Worm (Caenorhabditis elegans) whole organism, L1 larva: Measurements from ENCODE around the gene W09G12.6.

Experiments
- ama-1 ChIP-seq: fragments of 150-350 bp; optimal IDR thresholded peaks from 2 replicates; lab custom pipeline; 2014
- ces-1 ChIP-seq: fragments of 150-350 bp; optimal IDR thresholded peaks from 2 replicates; lab custom pipeline; 2014; ENCODE audit warnings: missing biosample characterization, missing genetic modification reagents, missing genetic modification characterization
- ets-5 ChIP-seq: fragments of 200-800 bp; sonication (Bioruptor generic); IDR thresholded peaks from 2 replicates; pipeline ENCODE4 v1.3.6; 2022; ENCODE audit warnings: missing genetic modification characterization, missing compliant biosample characterization
- nhr-11 ChIP-seq: fragments of 150-350 bp; optimal IDR thresholded peaks from 2 replicates; lab custom pipeline; 2014; ENCODE audit warnings: missing biosample characterization, missing genetic modification characterization
- nhr-76 ChIP-seq: sonication (generic microtip); optimal IDR thresholded peaks from 2 replicates; lab custom pipeline; 2017; ENCODE audit warnings: missing biosample characterization, missing genetic modification characterization
- nhr-90 ChIP-seq: sonication (generic microtip); optimal IDR thresholded peaks from 2 replicates; lab custom pipeline; 2016; ENCODE audit warnings: mild to moderate bottlenecking, missing genetic modification characterization, missing compliant biosample characterization; ENCODE audit not compliant: poor library complexity
- ztf-11 ChIP-seq, 2 experiments: sonication (generic microtip); optimal IDR thresholded peaks; 2 replicates each; lab custom pipeline; 2016 to 2017; ENCODE audit warnings: missing genetic modification characterization in 2 of 2, missing biosample characterization in 1 of 2, missing compliant biosample characterization in 1 of 2

- TF ChIP-seq nhr-90 (tag; lab: Kevin White, UChicago): no peak
- TF ChIP-seq ets-5 (GFP tag; lab: Robert Waterston, UW): no peak
- no peak for TF ChIP-seq nhr-76 (tag; lab: Kevin White, UChicago)
- no peak for TF ChIP-seq ama-1 (lab: Kevin White, UChicago)
- TF ChIP-seq ztf-11 (tag; optimal IDR thresholded peaks at IDR 0.05; lab: Kevin White, UChicago): no peak
- no peak for TF ChIP-seq nhr-11 (tag; lab: Kevin White, UChicago)
- TF ChIP-seq ces-1 (GFP tag; lab: Kevin White, UChicago): no peak
These were observed 18.5 kb upstream of the W09G12.6 start for ce11 chrIV:1213192-1213591.
